Worm (Caenorhabditis elegans) whole organism, young adult: Measurements from ENCODE around the gene sknr-1.

Source experiments
- B0035.1 ChIP-seq: sonication (generic microtip); optimal IDR thresholded peaks from 2 replicates; lab custom pipeline; 2016; ENCODE audit warnings: missing genetic modification characterization, mild to moderate bottlenecking, missing compliant biosample characterization, missing genotype, missing genetic modification reagents
- D2030.7 ChIP-seq: fragments of 200-800 bp; sonication (Bioruptor generic); IDR thresholded peaks from 2 replicates; pipeline ENCODE4 v1.3.6; 2022; ENCODE audit warnings: missing genetic modification reagents, missing genetic modification characterization, missing compliant biosample characterization
- F23B12.7 ChIP-seq: sonication (generic microtip); optimal IDR thresholded peaks from 2 replicates; lab custom pipeline; 2017; ENCODE audit warnings: missing genetic modification characterization, mild to moderate bottlenecking, missing compliant biosample characterization, antibody characterized with exemption, moderate library complexity; ENCODE audit not compliant: insufficient read depth
- F39B2.1 ChIP-seq: fragments of 200-800 bp; sonication (Bioruptor generic); IDR thresholded peaks from 2 replicates; pipeline ENCODE4 v1.3.6; 2022; ENCODE audit warnings: missing genetic modification reagents, missing genetic modification characterization, missing compliant biosample characterization
- F49E8.2 ChIP-seq: sonication (generic microtip); optimal IDR thresholded peaks from 3 replicates; lab custom pipeline; 2017; ENCODE audit warnings: missing genetic modification characterization, mild to moderate bottlenecking, missing compliant biosample characterization, antibody characterized with exemption, moderate library complexity; ENCODE audit not compliant: insufficient read depth
- F57A8.1 ChIP-seq: fragments of 200-800 bp; sonication (Bioruptor generic); optimal IDR thresholded peaks from 2 replicates; lab custom pipeline; 2018; ENCODE audit warnings: mild to moderate bottlenecking, missing genetic modification characterization, moderate library complexity, missing compliant biosample characterization
- F57C9.4 ChIP-seq: sonication (generic microtip); optimal IDR thresholded peaks from 2 replicates; lab custom pipeline; 2017; ENCODE audit warnings: mild to moderate bottlenecking, missing genetic modification characterization, missing compliant biosample characterization
- T26A5.8 ChIP-seq: sonication (generic microtip); optimal IDR thresholded peaks from 2 replicates; lab custom pipeline; 2016; ENCODE audit warnings: missing genetic modification characterization, missing compliant biosample characterization
- Y67H2A.10 ChIP-seq: fragments of 200-800 bp; sonication (Bioruptor generic); conservative IDR thresholded peaks from 2 replicates; pipeline ENCODE4 v1.3.6; 2022; ENCODE audit warnings: missing genetic modification reagents, missing genetic modification characterization, missing compliant biosample characterization
- Y79H2A.3 ChIP-seq: fragments of 200-800 bp; sonication (Bioruptor generic); conservative IDR thresholded peaks from 2 replicates; pipeline ENCODE4 v1.3.6; 2022; ENCODE audit warnings: missing genetic modification reagents, missing genetic modification characterization, missing compliant biosample characterization
- ZK185.1 ChIP-seq: sonication (generic microtip); optimal IDR thresholded peaks from 2 replicates; lab custom pipeline; 2016; ENCODE audit warnings: mild to moderate bottlenecking, missing genetic modification characterization, missing compliant biosample characterization; ENCODE audit not compliant: poor library complexity, severe bottlenecking
- atf-7 ChIP-seq: sonication (generic microtip); optimal IDR thresholded peaks from 2 replicates; lab custom pipeline; 2017; ENCODE audit warnings: mild to moderate bottlenecking, missing genetic modification characterization, missing compliant biosample characterization
- bed-2 ChIP-seq: fragments of 200-800 bp; sonication (Bioruptor generic); IDR thresholded peaks from 2 replicates; pipeline ENCODE4 v1.3.6; 2022; ENCODE audit warnings: missing genetic modification reagents, missing genetic modification characterization, missing compliant biosample characterization
- ceh-100 ChIP-seq: fragments of 200-800 bp; sonication (Bioruptor generic); IDR thresholded peaks from 2 replicates; pipeline ENCODE4 v1.3.6; 2022; ENCODE audit warnings: missing genetic modification reagents, missing genetic modification characterization, missing compliant biosample characterization
- dox-1 ChIP-seq: fragments of 200-800 bp; sonication (Bioruptor generic); IDR thresholded peaks from 2 replicates; pipeline ENCODE4 v1.3.6; 2022; ENCODE audit warnings: missing genetic modification reagents, missing genetic modification characterization, missing compliant biosample characterization
- dpl-1 ChIP-seq: fragments of 150-350 bp; optimal IDR thresholded peaks from 2 replicates; lab custom pipeline; 2014; ENCODE audit warnings: missing biosample characterization, missing genetic modification reagents, missing genetic modification characterization
- efl-1 ChIP-seq: fragments of 150-350 bp; optimal IDR thresholded peaks from 2 replicates; lab custom pipeline; 2014; ENCODE audit warnings: missing biosample characterization, missing genetic modification reagents, missing genetic modification characterization
- egrh-3 ChIP-seq: fragments of 200-800 bp; sonication (Bioruptor generic); IDR thresholded peaks from 2 replicates; pipeline ENCODE4 v1.3.6; 2022; ENCODE audit warnings: missing genetic modification reagents, missing genetic modification characterization, missing compliant biosample characterization
- ets-4 ChIP-seq: fragments of 200-800 bp; sonication (Bioruptor generic); optimal IDR thresholded peaks from 2 replicates; lab custom pipeline; 2018; ENCODE audit warnings: mild to moderate bottlenecking, missing genetic modification characterization, missing compliant biosample characterization
- gei-17 ChIP-seq: fragments of 200-800 bp; sonication (Bioruptor generic); optimal IDR thresholded peaks from 2 replicates; lab custom pipeline; 2018; ENCODE audit warnings: mild to moderate bottlenecking, missing genetic modification characterization, missing compliant biosample characterization
- let-526 ChIP-seq: fragments of 200-800 bp; sonication (Bioruptor generic); IDR thresholded peaks from 2 replicates; pipeline ENCODE4 v1.3.6; 2022; ENCODE audit warnings: missing genetic modification reagents, missing genetic modification characterization, missing compliant biosample characterization
- let-607 ChIP-seq, 2 experiments: fragments of 200-800 bp in 1 of 2; sonication (Bioruptor generic) in 1 of 2; sonication (generic microtip) in 1 of 2; optimal IDR thresholded peaks; 2 replicates each; lab custom pipeline; 2016 to 2018; ENCODE audit warnings: mild to moderate bottlenecking in 2 of 2, missing compliant biosample characterization in 2 of 2, missing genetic modification characterization in 2 of 2, moderate library complexity in 2 of 2, missing genotype in 1 of 2
- lin-35 ChIP-seq, 3 experiments: fragments of 150-350 bp in 2 of 3; sonication (generic microtip) in 1 of 3; optimal IDR thresholded peaks; 2 replicates each; lab custom pipeline; 2014 to 2018; ENCODE audit warnings: missing biosample characterization in 3 of 3, missing genetic modification characterization in 3 of 3, missing genetic modification reagents in 3 of 3
- lin-40 ChIP-seq: sonication (generic microtip); optimal IDR thresholded peaks from 2 replicates; lab custom pipeline; 2016; ENCODE audit warnings: missing genetic modification characterization, mild to moderate bottlenecking, missing compliant biosample characterization, missing genotype, missing genetic modification reagents
- lsl-1 ChIP-seq: fragments of 200-800 bp; sonication (Bioruptor generic); optimal IDR thresholded peaks from 2 replicates; lab custom pipeline; 2018; ENCODE audit warnings: mild to moderate bottlenecking, missing genetic modification characterization, moderate library complexity, missing compliant biosample characterization
- madf-10 ChIP-seq: sonication (generic microtip); optimal IDR thresholded peaks from 2 replicates; lab custom pipeline; 2016; ENCODE audit warnings: mild to moderate bottlenecking, missing genetic modification characterization, missing compliant biosample characterization
- madf-6 ChIP-seq: fragments of 200-800 bp; sonication (Bioruptor generic); IDR thresholded peaks from 2 replicates; pipeline ENCODE4 v1.3.6; 2022; ENCODE audit warnings: missing genetic modification reagents, missing genetic modification characterization, missing compliant biosample characterization
- mcd-1 ChIP-seq: fragments of 200-800 bp; sonication (Bioruptor generic); IDR thresholded peaks from 2 replicates; pipeline ENCODE4 v1.3.6; 2022; ENCODE audit warnings: missing genetic modification reagents, missing genetic modification characterization, missing compliant biosample characterization
- mes-4 ChIP-seq: sonication (generic microtip); optimal IDR thresholded peaks from 2 replicates; lab custom pipeline; 2016; ENCODE audit warnings: missing genotype, missing genetic modification characterization, missing compliant biosample characterization
- nfyb-1 ChIP-seq: fragments of 200-800 bp; sonication (Bioruptor generic); IDR thresholded peaks from 2 replicates; pipeline ENCODE4 v1.3.6; 2022; ENCODE audit warnings: missing genetic modification reagents, missing genetic modification characterization, missing compliant biosample characterization
- nhr-120 ChIP-seq: fragments of 200-800 bp; sonication (Bioruptor generic); IDR thresholded peaks from 2 replicates; pipeline ENCODE4 v1.3.6; 2022; ENCODE audit warnings: missing genetic modification characterization, missing compliant biosample characterization
- nhr-179 ChIP-seq: sonication (generic microtip); optimal IDR thresholded peaks from 2 replicates; lab custom pipeline; 2016; ENCODE audit warnings: mild to moderate bottlenecking, missing genetic modification characterization, missing compliant biosample characterization
- rcor-1 ChIP-seq: fragments of 200-800 bp; sonication (Bioruptor generic); IDR thresholded peaks from 2 replicates; pipeline ENCODE4 v1.3.6; 2022; ENCODE audit warnings: missing genetic modification reagents, missing genetic modification characterization, missing compliant biosample characterization
- rec-8 ChIP-seq, 2 experiments: sonication (generic microtip); optimal IDR thresholded peaks; 2 replicates each; lab custom pipeline; 2016; ENCODE audit warnings: mild to moderate bottlenecking in 2 of 2, missing genetic modification characterization in 2 of 2, missing genetic modification reagents in 2 of 2, missing genotype in 2 of 2, missing biosample characterization in 1 of 2, missing compliant biosample characterization in 1 of 2, moderate library complexity in 1 of 2
- sdz-38 ChIP-seq: sonication (generic microtip); optimal IDR thresholded peaks from 2 replicates; lab custom pipeline; 2016; ENCODE audit warnings: missing genotype, missing genetic modification characterization, missing compliant biosample characterization
- sea-2 ChIP-seq: fragments of 200-800 bp; sonication (Bioruptor generic); IDR thresholded peaks from 2 replicates; pipeline ENCODE4 v1.3.6; 2022; ENCODE audit warnings: missing genetic modification characterization, missing compliant biosample characterization
- snpc-1.3 ChIP-seq: sonication (generic microtip); optimal IDR thresholded peaks from 2 replicates; lab custom pipeline; 2017; ENCODE audit warnings: missing genetic modification characterization, mild to moderate bottlenecking, missing compliant biosample characterization, antibody characterized with exemption, moderate library complexity, missing genotype, missing genetic modification reagents; ENCODE audit not compliant: insufficient read depth
- snpc-3.4 ChIP-seq: sonication (generic microtip); optimal IDR thresholded peaks from 2 replicates; lab custom pipeline; 2017; ENCODE audit warnings: missing genetic modification characterization, mild to moderate bottlenecking, missing compliant biosample characterization, antibody characterized with exemption, moderate library complexity, missing genotype, missing genetic modification reagents
- somi-1 ChIP-seq: fragments of 200-800 bp; sonication (Bioruptor generic); optimal IDR thresholded peaks from 2 replicates; lab custom pipeline; 2018; ENCODE audit warnings: mild to moderate bottlenecking, missing genetic modification characterization, missing compliant biosample characterization
- xnd-1 ChIP-seq: sonication (generic microtip); optimal IDR thresholded peaks from 2 replicates; lab custom pipeline; 2016; ENCODE audit warnings: missing genotype, missing genetic modification reagents, missing genetic modification characterization, missing compliant biosample characterization
- zfh-2 ChIP-seq: fragments of 200-800 bp; sonication (Bioruptor generic); conservative IDR thresholded peaks from 2 replicates; pipeline ENCODE4 v1.3.6; 2022; ENCODE audit warnings: missing genetic modification reagents, missing genetic modification characterization, missing compliant biosample characterization
- zim-3 ChIP-seq: sonication (generic microtip); optimal IDR thresholded peaks from 2 replicates; lab custom pipeline; 2017; ENCODE audit warnings: mild to moderate bottlenecking, missing genetic modification characterization, moderate library complexity, missing compliant biosample characterization
- ztf-22 ChIP-seq: fragments of 200-800 bp; sonication (Bioruptor generic); optimal IDR thresholded peaks from 2 replicates; lab custom pipeline; 2018; ENCODE audit warnings: mild to moderate bottlenecking, missing genetic modification characterization, moderate library complexity, missing compliant biosample characterization
- ztf-26 ChIP-seq: sonication (generic microtip); optimal IDR thresholded peaks from 2 replicates; lab custom pipeline; 2017; ENCODE audit warnings: missing genetic modification characterization, missing compliant biosample characterization

Gene sknr-1

ce11 chrV:2614986-2615687, 10.1 kb downstream of the sknr-1 start, which contains the start of gene F53E10.1 (continued):
- no peak for TF ChIP-seq ceh-100 (GFP tag; lab: Robert Waterston, UW)
- no peak for TF ChIP-seq let-526 (GFP tag; lab: Robert Waterston, UW)
- no peak for TF ChIP-seq snpc-1.3 (tag; lab: Kevin White, UChicago)
- no peak for TF ChIP-seq lin-40 (tag; lab: Kevin White, UChicago)
- TF ChIP-seq ztf-26 = peak; percentile 36
- no peak for TF ChIP-seq nfyb-1 (GFP tag; lab: Robert Waterston, UW)
- no peak for TF ChIP-seq T26A5.8 (tag; lab: Kevin White, UChicago)
- no peak for TF ChIP-seq F49E8.2 (tag; lab: Kevin White, UChicago)
- TF ChIP-seq bed-2 = no peak
- TF ChIP-seq madf-10 = peak; percentile 12
- no peak for TF ChIP-seq B0035.1 (tag; lab: Kevin White, UChicago)
- no peak for TF ChIP-seq xnd-1 (tag; lab: Kevin White, UChicago)
- peak; percentile 90 for TF ChIP-seq atf-7
- TF ChIP-seq ZK185.1 (tag; lab: Kevin White, UChicago) = no peak
- no peak for TF ChIP-seq egrh-3 (GFP tag; lab: Robert Waterston, UW)
- no peak for TF ChIP-seq dox-1
- no peak for TF ChIP-seq Y79H2A.3 (GFP tag; lab: Robert Waterston, UW)
- no peak for TF ChIP-seq lin-35 (GFP tag; optimal IDR thresholded peaks at IDR 0.05; lab: Kevin White, UChicago)
- TF ChIP-seq snpc-3.4 (tag; lab: Kevin White, UChicago) = no peak
- TF ChIP-seq rec-8 (tag; optimal IDR thresholded peaks at IDR 0.05; lab: Kevin White, UChicago) = no peak
- no peak for TF ChIP-seq sdz-38 (tag; lab: Kevin White, UChicago)

- TF ChIP-seq F39B2.1 = no peak
- TF ChIP-seq F23B12.7 = no peak
- TF ChIP-seq F57A8.1 (GFP tag; lab: Kevin White, UChicago) = no peak
- no peak for TF ChIP-seq lin-40 (tag; lab: Kevin White, UChicago)
- TF ChIP-seq xnd-1 (tag; lab: Kevin White, UChicago) = no peak
- no peak for TF ChIP-seq sdz-38 (tag; lab: Kevin White, UChicago)
- TF ChIP-seq zim-3 = no peak
- TF ChIP-seq F57C9.4 (tag; lab: Kevin White, UChicago) = no peak
- no peak for TF ChIP-seq sea-2 (GFP tag; lab: Robert Waterston, UW)
- no peak for TF ChIP-seq let-607 (tag; optimal IDR thresholded peaks at IDR 0.05; lab: Kevin White, UChicago)
- no peak for TF ChIP-seq nhr-179
- no peak for TF ChIP-seq D2030.7 (GFP tag; lab: Robert Waterston, UW)
- no peak for TF ChIP-seq madf-6 (GFP tag; lab: Robert Waterston, UW)
- TF ChIP-seq zfh-2 (GFP tag; lab: Robert Waterston, UW) = no peak
- no peak for TF ChIP-seq nhr-120
- no peak for TF ChIP-seq F49E8.2 (tag; lab: Kevin White, UChicago)
- TF ChIP-seq gei-17 (GFP tag; lab: Kevin White, UChicago) = no peak
Observed at ce11 chrV:2608352-2608751, 16.9 kb downstream of the sknr-1 start, which contains the start of gene acr-17. acr-17 (plus strand) TSS chrV:2608652.

- peak in 1 of 3 experiments; percentile 65 for TF ChIP-seq lin-35 (GFP tag; optimal IDR thresholded peaks at IDR 0.05; lab: Kevin White, UChicago)
- TF ChIP-seq rcor-1 (GFP tag; lab: Robert Waterston, UW) = peak; percentile 34; the same call in 1 of the 2 replicates
- no peak for TF ChIP-seq bed-2
- peak; percentile 69 for TF ChIP-seq dpl-1 (GFP tag; lab: Kevin White, UChicago)
- peak; percentile 71 for TF ChIP-seq mcd-1 (GFP tag; lab: Robert Waterston, UW)
- no peak for TF ChIP-seq Y67H2A.10 (GFP tag; lab: Robert Waterston, UW)
- no peak for TF ChIP-seq ceh-100 (GFP tag; lab: Robert Waterston, UW)
- TF ChIP-seq efl-1 (GFP tag; lab: Kevin White, UChicago) = peak; percentile 58
- 0 out of 2 replicates have a peak, but pooled peaks have one; percentile 23 for TF ChIP-seq D2030.7 (GFP tag; lab: Robert Waterston, UW)
- TF ChIP-seq somi-1 (GFP tag; lab: Kevin White, UChicago) = no peak
- no peak for TF ChIP-seq mes-4
- no peak for TF ChIP-seq ets-4
- no peak for TF ChIP-seq ztf-22 (GFP tag; lab: Kevin White, UChicago)
- TF ChIP-seq madf-6 (GFP tag; lab: Robert Waterston, UW) = peak; percentile 62
- TF ChIP-seq lsl-1 = peak; percentile 30
Observed at ce11 chrV:2603056-2603455, 22.2 kb downstream of the sknr-1 start, which contains the start of gene F53E10.6. F53E10.6 (minus strand) TSS chrV:2603063.
